Worm (Caenorhabditis elegans) whole organism, late embryonic: Measurements from ENCODE around the gene F25D1.3.

ENCODE experiments used
- C08G9.2 ChIP-seq: sonication (generic microtip); optimal IDR thresholded peaks from 2 replicates; lab custom pipeline; 2016; ENCODE audit warnings: mild to moderate bottlenecking, missing genetic modification characterization, moderate library complexity, missing compliant biosample characterization
- F13H6.1 ChIP-seq: sonication (generic microtip); optimal IDR thresholded peaks from 2 replicates; lab custom pipeline; 2016; ENCODE audit warnings: missing genetic modification characterization, missing compliant biosample characterization
- K02D7.2 ChIP-seq: sonication (generic microtip); optimal IDR thresholded peaks from 2 replicates; lab custom pipeline; 2017; ENCODE audit warnings: mild to moderate bottlenecking, missing genetic modification characterization, missing compliant biosample characterization
- K09A11.1 ChIP-seq: sonication (generic microtip); optimal IDR thresholded peaks from 2 replicates; lab custom pipeline; 2017; ENCODE audit warnings: antibody characterized with exemption, mild to moderate bottlenecking, missing genetic modification characterization, missing compliant biosample characterization; ENCODE audit not compliant: insufficient read depth
- T23F11.4 ChIP-seq: fragments of 200-800 bp; sonication (Bioruptor generic); optimal IDR thresholded peaks from 2 replicates; lab custom pipeline; 2018; ENCODE audit warnings: mild to moderate bottlenecking, missing genetic modification characterization, missing compliant biosample characterization
- ahr-1 ChIP-seq: sonication (generic microtip); optimal IDR thresholded peaks from 2 replicates; lab custom pipeline; 2016; ENCODE audit warnings: missing genetic modification characterization, missing compliant biosample characterization
- ceh-18 ChIP-seq: sonication (generic microtip); optimal IDR thresholded peaks from 2 replicates; lab custom pipeline; 2016; ENCODE audit warnings: missing genetic modification characterization, missing compliant biosample characterization
- ceh-22 ChIP-seq: sonication (generic microtip); optimal IDR thresholded peaks from 2 replicates; lab custom pipeline; 2017; ENCODE audit warnings: missing biosample characterization, missing genetic modification characterization
- ceh-30 ChIP-seq: fragments of 150-350 bp; optimal IDR thresholded peaks from 2 replicates; lab custom pipeline; 2014; ENCODE audit warnings: missing biosample characterization, missing genetic modification characterization
- ceh-31 ChIP-seq: sonication (generic microtip); optimal IDR thresholded peaks from 2 replicates; lab custom pipeline; 2016; ENCODE audit warnings: missing genetic modification characterization, missing compliant biosample characterization
- ceh-45 ChIP-seq: fragments of 200-800 bp; sonication (Bioruptor generic); IDR thresholded peaks from 2 replicates; pipeline ENCODE4 v1.3.6; 2022; ENCODE audit warnings: missing genetic modification reagents, missing genetic modification characterization, missing compliant biosample characterization
- ceh-48 ChIP-seq: sonication (generic microtip); optimal IDR thresholded peaks from 2 replicates; lab custom pipeline; 2016; ENCODE audit warnings: missing genetic modification characterization, inconsistent platforms, missing compliant biosample characterization
- ceh-9 ChIP-seq: sonication (generic microtip); optimal IDR thresholded peaks from 2 replicates; lab custom pipeline; 2016; ENCODE audit warnings: mild to moderate bottlenecking, missing genetic modification characterization, inconsistent platforms, missing compliant biosample characterization
- che-1 ChIP-seq: sonication (generic microtip); optimal IDR thresholded peaks from 2 replicates; lab custom pipeline; 2016; ENCODE audit warnings: mild to moderate bottlenecking, missing genetic modification characterization, missing compliant biosample characterization
- dve-1 ChIP-seq: sonication (generic microtip); optimal IDR thresholded peaks from 2 replicates; lab custom pipeline; 2017; ENCODE audit warnings: antibody characterized with exemption, mild to moderate bottlenecking, missing genetic modification characterization, missing compliant biosample characterization
- elt-2 ChIP-seq: sonication (generic microtip); optimal IDR thresholded peaks from 2 replicates; lab custom pipeline; 2016; ENCODE audit warnings: missing genetic modification reagents, missing genetic modification characterization, missing compliant biosample characterization
- ets-4 ChIP-seq: sonication (generic microtip); optimal IDR thresholded peaks from 2 replicates; lab custom pipeline; 2016; ENCODE audit warnings: missing genetic modification characterization, missing compliant biosample characterization
- eyg-1 ChIP-seq: sonication (generic microtip); optimal IDR thresholded peaks from 2 replicates; lab custom pipeline; 2016; ENCODE audit warnings: missing genotype, missing genetic modification characterization, missing compliant biosample characterization
- fax-1 ChIP-seq: sonication (generic microtip); optimal IDR thresholded peaks from 2 replicates; lab custom pipeline; 2016; ENCODE audit warnings: missing genotype, missing genetic modification characterization, missing compliant biosample characterization
- fkh-10 ChIP-seq: fragments of 150-350 bp; optimal IDR thresholded peaks from 2 replicates; lab custom pipeline; 2014; ENCODE audit warnings: missing biosample characterization, missing genetic modification reagents, missing genetic modification characterization
- hlh-13 ChIP-seq: fragments of 200-800 bp; sonication (Bioruptor generic); optimal IDR thresholded peaks from 2 replicates; lab custom pipeline; 2018; ENCODE audit warnings: mild to moderate bottlenecking, missing genetic modification characterization, missing compliant biosample characterization
- hlh-15 ChIP-seq: sonication (generic microtip); optimal IDR thresholded peaks from 2 replicates; lab custom pipeline; 2016; ENCODE audit warnings: missing genetic modification characterization, missing compliant biosample characterization
- hlh-30 ChIP-seq: sonication (generic microtip); optimal IDR thresholded peaks from 2 replicates; lab custom pipeline; 2017; ENCODE audit warnings: antibody characterized with exemption, missing genetic modification characterization, missing compliant biosample characterization; ENCODE audit not compliant: insufficient read depth
- hlh-6 ChIP-seq: sonication (generic microtip); optimal IDR thresholded peaks from 2 replicates; lab custom pipeline; 2016; ENCODE audit warnings: missing genotype, missing genetic modification characterization, missing compliant biosample characterization
- hlh-8 ChIP-seq: sonication (generic microtip); optimal IDR thresholded peaks from 2 replicates; lab custom pipeline; 2016; ENCODE audit warnings: missing genotype, missing genetic modification characterization, missing compliant biosample characterization
- lim-6 ChIP-seq: sonication (generic microtip); optimal IDR thresholded peaks from 2 replicates; lab custom pipeline; 2016; ENCODE audit warnings: missing genetic modification characterization, missing compliant biosample characterization
- lin-11 ChIP-seq: fragments of 200-800 bp; sonication (Bioruptor generic); optimal IDR thresholded peaks from 2 replicates; lab custom pipeline; 2018; ENCODE audit warnings: mild to moderate bottlenecking, missing genetic modification characterization, missing compliant biosample characterization
- madf-2 ChIP-seq: sonication (generic microtip); optimal IDR thresholded peaks from 2 replicates; lab custom pipeline; 2017; ENCODE audit warnings: missing genetic modification characterization, missing compliant biosample characterization
- mec-3 ChIP-seq: sonication (generic microtip); optimal IDR thresholded peaks from 2 replicates; lab custom pipeline; 2016; ENCODE audit warnings: borderline replicate concordance, missing genetic modification characterization, missing compliant biosample characterization
- nhr-11 ChIP-seq: fragments of 150-350 bp; optimal IDR thresholded peaks from 2 replicates; lab custom pipeline; 2014; ENCODE audit warnings: missing biosample characterization, missing genetic modification characterization
- nhr-232 ChIP-seq: sonication (generic microtip); optimal IDR thresholded peaks from 2 replicates; lab custom pipeline; 2016; ENCODE audit warnings: missing genetic modification characterization, missing compliant biosample characterization
- npax-4 ChIP-seq: sonication (generic microtip); optimal IDR thresholded peaks from 2 replicates; lab custom pipeline; 2016; ENCODE audit warnings: missing genetic modification characterization, missing compliant biosample characterization
- odd-2 ChIP-seq: sonication (generic microtip); optimal IDR thresholded peaks from 2 replicates; lab custom pipeline; 2017; ENCODE audit warnings: antibody characterized with exemption, mild to moderate bottlenecking, missing genetic modification characterization, missing compliant biosample characterization
- pag-3 ChIP-seq: sonication (generic microtip); optimal IDR thresholded peaks from 2 replicates; lab custom pipeline; 2016; ENCODE audit warnings: missing compliant biosample characterization, missing genetic modification characterization, borderline replicate concordance
- pat-9 ChIP-seq: fragments of 200-800 bp; sonication (Bioruptor generic); optimal IDR thresholded peaks from 2 replicates; lab custom pipeline; 2018; ENCODE audit warnings: mild to moderate bottlenecking, missing genetic modification characterization, moderate library complexity, missing compliant biosample characterization
- pax-1 ChIP-seq: fragments of 150-350 bp; optimal IDR thresholded peaks from 2 replicates; lab custom pipeline; 2014; ENCODE audit warnings: missing biosample characterization, missing genetic modification characterization
- pha-2 ChIP-seq: sonication (generic microtip); optimal IDR thresholded peaks from 2 replicates; lab custom pipeline; 2017; ENCODE audit warnings: mild to moderate bottlenecking, missing genetic modification characterization, missing compliant biosample characterization
- pha-4 ChIP-seq: fragments of 150-350 bp; optimal IDR thresholded peaks from 2 replicates; lab custom pipeline; 2018; ENCODE audit warnings: missing biosample characterization, missing genetic modification reagents, missing genetic modification characterization
- pqm-1 ChIP-seq: sonication (generic microtip); optimal IDR thresholded peaks from 2 replicates; lab custom pipeline; 2016; ENCODE audit warnings: missing genetic modification characterization, missing compliant biosample characterization
- pros-1 ChIP-seq: fragments of 150-350 bp; optimal IDR thresholded peaks from 2 replicates; lab custom pipeline; 2014; ENCODE audit warnings: missing biosample characterization, missing genetic modification reagents, missing genetic modification characterization
- ref-2 ChIP-seq: sonication (generic microtip); optimal IDR thresholded peaks from 2 replicates; lab custom pipeline; 2016; ENCODE audit warnings: missing genetic modification characterization, missing compliant biosample characterization
- rnt-1 ChIP-seq: sonication (generic microtip); optimal IDR thresholded peaks from 2 replicates; lab custom pipeline; 2016; ENCODE audit warnings: missing genetic modification characterization, missing compliant biosample characterization
- sdc-2 ChIP-seq: sonication (generic microtip); optimal IDR thresholded peaks from 2 replicates; lab custom pipeline; 2016; ENCODE audit warnings: missing genotype, missing genetic modification characterization, missing compliant biosample characterization
- sox-2 ChIP-seq: fragments of 200-800 bp; sonication (Bioruptor generic); IDR thresholded peaks from 2 replicates; pipeline ENCODE4 v1.3.6; 2022; ENCODE audit warnings: missing genetic modification reagents, missing genetic modification characterization, missing compliant biosample characterization
- syd-9 ChIP-seq: sonication (generic microtip); optimal IDR thresholded peaks from 2 replicates; lab custom pipeline; 2016; ENCODE audit warnings: mild to moderate bottlenecking, missing genetic modification characterization, moderate library complexity, missing compliant biosample characterization
- unc-42 ChIP-seq: sonication (generic microtip); optimal IDR thresholded peaks from 2 replicates; lab custom pipeline; 2016; ENCODE audit warnings: missing genotype, missing genetic modification characterization, missing compliant biosample characterization
- unc-55 ChIP-seq: sonication (generic microtip); optimal IDR thresholded peaks from 2 replicates; lab custom pipeline; 2017; ENCODE audit warnings: missing biosample characterization, missing genetic modification reagents, missing genetic modification characterization

F25D1.3 gene

ce11 chrV:10532725-10533124 lies 4.2 kb downstream of the F25D1.3 start, which contains the start of gene txt-10:
Gene txt-10, minus strand, starts transcription at chrV:10532825.
- TF ChIP-seq unc-55 (no peak), npax-4 (tag; lab: Kevin White, UChicago) (no peak), ets-4 (tag; lab: Kevin White, UChicago) (no peak), eyg-1 (no peak), pha-2 (tag; lab: Kevin White, UChicago) (no peak), pha-4 (no peak), ahr-1 (tag; lab: Kevin White, UChicago) (no peak), ceh-48 (no peak), hlh-30 (no peak), K02D7.2 (no peak), ref-2 (tag; lab: Kevin White, UChicago) (no peak), ceh-18 (no peak)

- TF ChIP-seq sox-2 (GFP tag; lab: Robert Waterston, UW) (no peak), hlh-13 (GFP tag; lab: Kevin White, UChicago) (no peak), ceh-22 (tag; lab: Kevin White, UChicago) (no peak), ceh-30 (no peak), dve-1 (tag; lab: Kevin White, UChicago) (no peak), nhr-232 (tag; lab: Kevin White, UChicago) (no peak), ceh-18 (no peak), mec-3 (tag; lab: Kevin White, UChicago) (no peak), rnt-1 (tag; lab: Kevin White, UChicago) (no peak), hlh-15 (no peak), hlh-8 (tag; lab: Kevin White, UChicago) (no peak)
- TF ChIP-seq, all 69 proteins: peak for 0
These were observed 6.8 kb downstream of the F25D1.3 start for ce11 chrV:10535325-10535724.

ce11 chrV:10536095-10536691 lies 7.7 kb downstream of the F25D1.3 start, which contains the start of gene ppm-1.A:
Gene ppm-1.A, minus strand, starts transcription at chrV:10536388.
- TF ChIP-seq che-1 (tag; lab: Kevin White, UChicago): no peak
- no peak for TF ChIP-seq hlh-6 (tag; lab: Kevin White, UChicago)
- TF ChIP-seq pax-1 (tag; lab: Kevin White, UChicago): no peak
- TF ChIP-seq rnt-1 (tag; lab: Kevin White, UChicago): no peak

ce11 chrV:10536808-10537207 lies 8.3 kb downstream of the F25D1.3 start:
- TF ChIP-seq odd-2 (no peak), nhr-232 (tag; lab: Kevin White, UChicago) (no peak), ceh-18 (peak; percentile 65), elt-2 (tag; lab: Kevin White, UChicago) (peak; percentile 37), ceh-31 (tag; lab: Kevin White, UChicago) (peak; percentile 77), ceh-45 (GFP tag; lab: Robert Waterston, UW) (no peak), T23F11.4 (GFP tag; lab: Kevin White, UChicago) (no peak), unc-55 (peak; percentile 29), pat-9 (tag; lab: Kevin White, UChicago) (no peak), nhr-11 (tag; lab: Kevin White, UChicago) (no peak), syd-9 (tag; lab: Kevin White, UChicago) (no peak), madf-2 (no peak), lin-11 (tag; lab: Kevin White, UChicago) (no peak), C08G9.2 (tag; lab: Kevin White, UChicago) (no peak), lim-6 (no peak), che-1 (tag; lab: Kevin White, UChicago) (no peak), npax-4 (tag; lab: Kevin White, UChicago) (no peak), sdc-2 (tag; lab: Kevin White, UChicago) (peak; percentile 1), unc-42 (peak; percentile 91), ceh-9 (tag; lab: Kevin White, UChicago) (no peak), fax-1 (tag; lab: Kevin White, UChicago) (no peak), K09A11.1 (tag; lab: Kevin White, UChicago) (no peak), F13H6.1 (no peak), ahr-1 (tag; lab: Kevin White, UChicago) (no peak), eyg-1 (no peak), pqm-1 (tag; lab: Kevin White, UChicago) (no peak), pros-1 (tag; lab: Kevin White, UChicago) (peak; percentile 32), K02D7.2 (no peak), pag-3 (tag; lab: Kevin White, UChicago) (no peak), fkh-10 (no peak), pha-4 (no peak)
